Worm (Caenorhabditis elegans) whole organism, L4 larva: ENCODE data around the gene acr-20.

Experiments used
- D1046.2 ChIP-seq: fragments of 200-800 bp; sonication (Bioruptor generic); IDR thresholded peaks from 2 replicates; pipeline ENCODE4 v1.3.6; 2022; ENCODE audit warnings: missing genetic modification characterization, missing compliant biosample characterization
- F10B5.3 ChIP-seq: sonication (generic microtip); optimal IDR thresholded peaks from 2 replicates; lab custom pipeline; 2016; ENCODE audit warnings: mild to moderate bottlenecking, missing genetic modification characterization, missing compliant biosample characterization
- F26F4.8 ChIP-seq: fragments of 200-800 bp; sonication (Bioruptor generic); conservative IDR thresholded peaks from 2 replicates; pipeline ENCODE4 v1.3.6; 2022; ENCODE audit warnings: missing genetic modification characterization, missing compliant biosample characterization
- R02D3.7 ChIP-seq: fragments of 150-350 bp; sonication (generic microtip); optimal IDR thresholded peaks from 3 replicates; lab custom pipeline; 2014; ENCODE audit warnings: missing biosample characterization, missing genetic modification characterization
- T20F7.1 ChIP-seq: fragments of 200-800 bp; sonication (Bioruptor generic); optimal IDR thresholded peaks from 2 replicates; lab custom pipeline; 2018; ENCODE audit warnings: mild to moderate bottlenecking, missing genetic modification characterization, missing compliant biosample characterization
- T26A8.4 ChIP-seq: fragments of 200-800 bp; sonication (Bioruptor generic); IDR thresholded peaks from 2 replicates; pipeline ENCODE4 v1.3.6; 2022; ENCODE audit warnings: missing genetic modification characterization, missing compliant biosample characterization
- Y48G9A.11 ChIP-seq: fragments of 200-800 bp; sonication (Bioruptor generic); IDR thresholded peaks from 2 replicates; pipeline ENCODE4 v1.3.6; 2022; ENCODE audit warnings: missing genetic modification reagents, missing genetic modification characterization, missing compliant biosample characterization
- ZK337.2 ChIP-seq: fragments of 200-800 bp; sonication (Bioruptor generic); IDR thresholded peaks from 2 replicates; pipeline ENCODE4 v1.3.6; 2022; ENCODE audit warnings: missing genetic modification reagents, missing genetic modification characterization, missing compliant biosample characterization
- ZK546.5 ChIP-seq, 2 experiments: sonication (generic microtip); optimal IDR thresholded peaks; 2 replicates each; lab custom pipeline; 2017; ENCODE audit warnings: missing biosample characterization in 2 of 2, missing genetic modification characterization in 2 of 2
- aha-1 ChIP-seq: fragments of 150-350 bp; peaks from one replicate; lab custom pipeline; 2014; ENCODE audit warnings: missing biosample characterization, missing genetic modification characterization
- arid-1 ChIP-seq: fragments of 200-800 bp; sonication (Bioruptor generic); conservative IDR thresholded peaks from 2 replicates; pipeline ENCODE4 v1.3.6; 2022; ENCODE audit warnings: missing genetic modification reagents, missing genetic modification characterization, missing compliant biosample characterization
- attf-4 ChIP-seq: sonication (generic microtip); optimal IDR thresholded peaks from 3 replicates; lab custom pipeline; 2017; ENCODE audit warnings: missing biosample characterization, missing genetic modification characterization
- ceh-20 ChIP-seq: fragments of 200-800 bp; sonication (Bioruptor generic); IDR thresholded peaks from 2 replicates; pipeline ENCODE4 v1.3.6; 2022; ENCODE audit warnings: missing genetic modification reagents, missing genetic modification characterization, missing compliant biosample characterization
- ceh-28 ChIP-seq: fragments of 150-350 bp; optimal IDR thresholded peaks from 2 replicates; lab custom pipeline; 2014; ENCODE audit warnings: missing biosample characterization, missing genetic modification reagents, missing genetic modification characterization
- ceh-32 ChIP-seq: sonication (generic microtip); optimal IDR thresholded peaks from 2 replicates; lab custom pipeline; 2016; ENCODE audit warnings: mild to moderate bottlenecking, missing genetic modification characterization, missing compliant biosample characterization; ENCODE audit not compliant: poor library complexity
- ceh-62 ChIP-seq: sonication (generic microtip); optimal IDR thresholded peaks from 2 replicates; lab custom pipeline; 2017; ENCODE audit warnings: missing biosample characterization, missing genetic modification characterization
- ces-1 ChIP-seq: fragments of 150-350 bp; sonication (generic microtip); optimal IDR thresholded peaks from 4 replicates; lab custom pipeline; 2014; ENCODE audit warnings: missing biosample characterization, missing genetic modification reagents, missing genetic modification characterization
- dpl-1 ChIP-seq: fragments of 150-350 bp; optimal IDR thresholded peaks from 2 replicates; lab custom pipeline; 2014; ENCODE audit warnings: missing biosample characterization, missing genetic modification reagents, missing genetic modification characterization
- duxl-1 ChIP-seq: sonication (generic microtip); optimal IDR thresholded peaks from 2 replicates; lab custom pipeline; 2016; ENCODE audit warnings: mild to moderate bottlenecking, missing genetic modification characterization, moderate library complexity, missing compliant biosample characterization; ENCODE audit not compliant: poor library complexity
- egl-43 ChIP-seq: fragments of 200-800 bp; sonication (Bioruptor generic); IDR thresholded peaks from 2 replicates; pipeline ENCODE4 v1.3.6; 2022; ENCODE audit warnings: missing genetic modification reagents, missing genetic modification characterization, missing compliant biosample characterization
- fos-1 ChIP-seq: fragments of 150-350 bp; optimal IDR thresholded peaks from 2 replicates; lab custom pipeline; 2014; ENCODE audit warnings: missing biosample characterization, missing genetic modification characterization
- gei-8 ChIP-seq: fragments of 200-800 bp; sonication (Bioruptor generic); optimal IDR thresholded peaks from 2 replicates; lab custom pipeline; 2018; ENCODE audit warnings: mild to moderate bottlenecking, missing genetic modification characterization, missing compliant biosample characterization
- hif-1 ChIP-seq, 2 experiments: sonication (generic microtip); optimal IDR thresholded peaks; 2 replicates each; lab custom pipeline; 2016 to 2017; ENCODE audit warnings: missing compliant biosample characterization in 2 of 2, missing genetic modification characterization in 2 of 2, missing genetic modification reagents in 2 of 2, missing genotype in 2 of 2, mild to moderate bottlenecking in 1 of 2
- hmg-1.1 ChIP-seq: fragments of 200-800 bp; sonication (Bioruptor generic); IDR thresholded peaks from 2 replicates; pipeline ENCODE4 v1.3.6; 2022; ENCODE audit warnings: missing genetic modification reagents, missing genetic modification characterization, missing compliant biosample characterization
- lin-13 ChIP-seq: fragments of 150-350 bp; optimal IDR thresholded peaks from 2 replicates; lab custom pipeline; 2014; ENCODE audit warnings: missing biosample characterization, missing genetic modification reagents, missing genetic modification characterization
- lin-38 ChIP-seq: fragments of 200-800 bp; sonication (Bioruptor generic); IDR thresholded peaks from 2 replicates; pipeline ENCODE4 v1.3.6; 2022; ENCODE audit warnings: missing genetic modification reagents, missing genetic modification characterization, missing compliant biosample characterization
- lsy-2 ChIP-seq, 2 experiments: fragments of 150-350 bp in 1 of 2; sonication (generic microtip) in 1 of 2; optimal IDR thresholded peaks; 2 replicates each; lab custom pipeline; 2014 to 2017; ENCODE audit warnings: missing biosample characterization in 2 of 2, missing genetic modification characterization in 2 of 2
- madf-9 ChIP-seq: fragments of 200-800 bp; sonication (Bioruptor generic); conservative IDR thresholded peaks from 2 replicates; pipeline ENCODE4 v1.3.6; 2022; ENCODE audit warnings: missing genetic modification reagents, missing genetic modification characterization, missing compliant biosample characterization
- mep-1 ChIP-seq: fragments of 150-350 bp; sonication (generic microtip); optimal IDR thresholded peaks from 3 replicates; lab custom pipeline; 2014; ENCODE audit warnings: missing biosample characterization, missing genetic modification characterization
- nhr-10 ChIP-seq: fragments of 150-350 bp; optimal IDR thresholded peaks from 2 replicates; lab custom pipeline; 2014; ENCODE audit warnings: missing biosample characterization, missing genetic modification characterization
- nhr-102 ChIP-seq: sonication (generic microtip); optimal IDR thresholded peaks from 2 replicates; lab custom pipeline; 2016; ENCODE audit warnings: mild to moderate bottlenecking, missing genetic modification characterization, moderate library complexity, missing compliant biosample characterization
- nhr-11 ChIP-seq: fragments of 150-350 bp; optimal IDR thresholded peaks from 2 replicates; lab custom pipeline; 2014; ENCODE audit warnings: missing biosample characterization, missing genetic modification characterization
- nhr-111 ChIP-seq: fragments of 200-800 bp; sonication (Bioruptor generic); optimal IDR thresholded peaks from 2 replicates; lab custom pipeline; 2018; ENCODE audit warnings: mild to moderate bottlenecking, missing genetic modification characterization, missing compliant biosample characterization
- nhr-237 ChIP-seq: sonication (generic microtip); optimal IDR thresholded peaks from 2 replicates; lab custom pipeline; 2017; ENCODE audit warnings: missing biosample characterization, missing genetic modification characterization
- nhr-28 ChIP-seq: fragments of 150-350 bp; optimal IDR thresholded peaks from 2 replicates; lab custom pipeline; 2014; ENCODE audit warnings: missing biosample characterization, missing genetic modification characterization
- nhr-42 ChIP-seq: fragments of 200-800 bp; sonication (Bioruptor generic); IDR thresholded peaks from 2 replicates; pipeline ENCODE4 v1.3.6; 2022; ENCODE audit warnings: missing genetic modification characterization, missing compliant biosample characterization
- nhr-48 ChIP-seq: sonication (generic microtip); optimal IDR thresholded peaks from 2 replicates; lab custom pipeline; 2016; ENCODE audit warnings: mild to moderate bottlenecking, missing genetic modification characterization, missing compliant biosample characterization
- nhr-6 ChIP-seq: fragments of 150-350 bp; optimal IDR thresholded peaks from 2 replicates; lab custom pipeline; 2014; ENCODE audit warnings: missing biosample characterization, missing genetic modification characterization
- pha-4 ChIP-seq, 2 experiments: fragments of 150-350 bp in 1 of 2; fragments of 200-800 bp in 1 of 2; sonication (Bioruptor generic) in 1 of 2; IDR thresholded peaks in 1 of 2; optimal IDR thresholded peaks in 1 of 2; 2 replicates each; pipeline versions ENCODE4 v1.3.6 to Lab custom; 2014 to 2022; ENCODE audit warnings: missing genetic modification characterization in 2 of 2, missing genetic modification reagents in 2 of 2, missing biosample characterization in 1 of 2, missing compliant biosample characterization in 1 of 2
- rbr-2 ChIP-seq: sonication (generic microtip); optimal IDR thresholded peaks from 2 replicates; lab custom pipeline; 2016; ENCODE audit warnings: missing genotype, missing genetic modification characterization, missing compliant biosample characterization
- saeg-2 ChIP-seq: fragments of 200-800 bp; sonication (Bioruptor generic); IDR thresholded peaks from 2 replicates; pipeline ENCODE4 v1.3.6; 2022; ENCODE audit warnings: missing genetic modification reagents, missing genetic modification characterization, missing compliant biosample characterization
- sdz-12 ChIP-seq: fragments of 200-800 bp; sonication (Bioruptor generic); optimal IDR thresholded peaks from 2 replicates; lab custom pipeline; 2018; ENCODE audit warnings: mild to moderate bottlenecking, missing genetic modification characterization, missing compliant biosample characterization
- spr-1 ChIP-seq: sonication (generic microtip); optimal IDR thresholded peaks from 2 replicates; lab custom pipeline; 2016; ENCODE audit warnings: mild to moderate bottlenecking, missing genetic modification characterization, missing compliant biosample characterization
- tag-97 ChIP-seq: fragments of 200-800 bp; sonication (Bioruptor generic); IDR thresholded peaks from 2 replicates; pipeline ENCODE4 v1.3.6; 2022; ENCODE audit warnings: missing genetic modification characterization, missing compliant biosample characterization
- tra-1 ChIP-seq: fragments of 200-800 bp; sonication (Bioruptor generic); IDR thresholded peaks from 2 replicates; pipeline ENCODE4 v1.3.6; 2022; ENCODE audit warnings: missing genetic modification reagents, missing genetic modification characterization, missing compliant biosample characterization
- unc-62 ChIP-seq, 3 experiments: fragments of 150-350 bp in 1 of 3; sonication (generic microtip); optimal IDR thresholded peaks in 2 of 3; peaks in 1 of 3; 1 replicate in 1 of 3; 2 replicates in 2 of 3; lab custom pipeline; 2014 to 2017; ENCODE audit warnings: missing biosample characterization in 3 of 3, missing genetic modification characterization in 3 of 3, missing genetic modification reagents in 3 of 3, missing genotype in 1 of 3
- zfp-2 ChIP-seq: sonication (generic microtip); optimal IDR thresholded peaks from 2 replicates; lab custom pipeline; 2016; ENCODE audit warnings: mild to moderate bottlenecking, missing genetic modification characterization, missing compliant biosample characterization
- ztf-11 ChIP-seq: fragments of 150-350 bp; optimal IDR thresholded peaks from 2 replicates; lab custom pipeline; 2014; ENCODE audit warnings: missing biosample characterization, missing genetic modification characterization
- ztf-7 ChIP-seq: fragments of 150-350 bp; optimal IDR thresholded peaks from 2 replicates; lab custom pipeline; 2014; ENCODE audit warnings: missing biosample characterization, missing genetic modification characterization

acr-20 gene

ce11 chrII:14388213-14388612 is 10.5 kb upstream of the acr-20 start, which contains the start of gene F26H11.8:
Gene F26H11.8, plus strand, starts transcription at chrII:14388513.
- TF ChIP-seq Y48G9A.11 (GFP tag; lab: Robert Waterston, UW) (no peak), aha-1 (peak; percentile 64), nhr-237 (tag; lab: Kevin White, UChicago) (no peak)

- TF ChIP-seq nhr-102 (tag; lab: Kevin White, UChicago) (peak; percentile 32), T26A8.4 (GFP tag; lab: Robert Waterston, UW) (peak; percentile 45; the same call in 1 of the 2 replicates), nhr-28 (tag; lab: Kevin White, UChicago) (peak; percentile 28), tra-1 (GFP tag; lab: Robert Waterston, UW) (no peak), unc-62 (GFP tag; optimal IDR thresholded peaks at IDR 0.05 in 1 of 2; lab: Kevin White, UChicago) (no peak), unc-62 (tag; optimal IDR thresholded peaks at IDR 0.05; lab: Kevin White, UChicago) (no peak), nhr-111 (no peak), tag-97 (GFP tag; lab: Robert Waterston, UW) (no peak), nhr-10 (tag; lab: Kevin White, UChicago) (no peak), rbr-2 (tag; lab: Kevin White, UChicago) (peak; percentile 63), zfp-2 (tag; lab: Kevin White, UChicago) (no peak), lin-13 (GFP tag; lab: Kevin White, UChicago) (no peak), Y48G9A.11 (GFP tag; lab: Robert Waterston, UW) (no peak), dpl-1 (GFP tag; lab: Kevin White, UChicago) (peak; percentile 97), madf-9 (GFP tag; lab: Robert Waterston, UW) (no peak), T20F7.1 (no peak), lin-38 (GFP tag; lab: Robert Waterston, UW) (peak; percentile 99), F26F4.8 (GFP tag; lab: Robert Waterston, UW) (no peak), lsy-2 (tag; optimal IDR thresholded peaks at IDR 0.05; lab: Kevin White, UChicago) (peak; percentile 41 to 91), mep-1 (tag; lab: Kevin White, UChicago) (no peak), F10B5.3 (no peak), pha-4 (GFP tag; IDR thresholded peaks at IDR 0.05; lab: Robert Waterston, UW) (0 out of 2 replicates have a peak, but pooled peaks have one; percentile 44), pha-4 (tag; optimal IDR thresholded peaks at IDR 0.05; lab: Kevin White, UChicago) (peak; percentile 31), ces-1 (GFP tag; lab: Kevin White, UChicago) (no peak), ceh-28 (tag; lab: Kevin White, UChicago) (no peak), ceh-32 (no peak), hif-1 (tag; optimal IDR thresholded peaks at IDR 0.05; lab: Kevin White, UChicago) (peak in 1 of 2 experiments; percentile 46), saeg-2 (GFP tag; lab: Robert Waterston, UW) (no peak), duxl-1 (no peak), fos-1 (tag; lab: Kevin White, UChicago) (no peak), ztf-11 (tag; lab: Kevin White, UChicago) (no peak), ZK337.2 (GFP tag; lab: Robert Waterston, UW) (no peak), nhr-48 (tag; lab: Kevin White, UChicago) (no peak), spr-1 (tag; lab: Kevin White, UChicago) (no peak), ZK546.5 (tag; optimal IDR thresholded peaks at IDR 0.05; lab: Kevin White, UChicago) (no peak), sdz-12 (GFP tag; lab: Kevin White, UChicago) (no peak), arid-1 (GFP tag; lab: Robert Waterston, UW) (0 out of 2 replicates have a peak, but pooled peaks have one; percentile 19), nhr-6 (peak; percentile 74), nhr-42 (GFP tag; lab: Robert Waterston, UW) (peak; percentile 88), gei-8 (no peak), D1046.2 (GFP tag; lab: Robert Waterston, UW) (no peak), attf-4 (tag; lab: Kevin White, UChicago) (no peak), R02D3.7 (tag; lab: Kevin White, UChicago) (no peak), nhr-11 (tag; lab: Kevin White, UChicago) (peak; percentile 33), ztf-7 (peak; percentile 41), ceh-20 (GFP tag; lab: Robert Waterston, UW) (no peak), egl-43 (GFP tag; lab: Robert Waterston, UW) (no peak), hmg-1.1 (GFP tag; lab: Robert Waterston, UW) (peak; percentile 71), ceh-62 (tag; lab: Kevin White, UChicago) (no peak)
These were observed 5.9 kb upstream of the acr-20 start, which contains the start of gene mes-2 for ce11 chrII:14383644-14384043. Gene mes-2, plus strand, starts transcription at chrII:14383973.
